Worm (Caenorhabditis elegans): ENCODE measurements around the gene D1053.2.

The D1053.2 gene

ce11 chrX:11720058-11720457, 7.9 kb upstream of the D1053.2 start:
- TF ChIP-seq unc-62 (GFP tag; optimal IDR thresholded peaks at IDR 0.05): no peak

ce11 chrX:11723781-11724201, 4.2 kb upstream of the D1053.2 start, which contains the start of gene D1053.4:
Gene D1053.4, minus strand, starts transcription at chrX:11723800.
- TF ChIP-seq unc-62 (GFP tag; optimal IDR thresholded peaks at IDR 0.05): no peak

DNA sequence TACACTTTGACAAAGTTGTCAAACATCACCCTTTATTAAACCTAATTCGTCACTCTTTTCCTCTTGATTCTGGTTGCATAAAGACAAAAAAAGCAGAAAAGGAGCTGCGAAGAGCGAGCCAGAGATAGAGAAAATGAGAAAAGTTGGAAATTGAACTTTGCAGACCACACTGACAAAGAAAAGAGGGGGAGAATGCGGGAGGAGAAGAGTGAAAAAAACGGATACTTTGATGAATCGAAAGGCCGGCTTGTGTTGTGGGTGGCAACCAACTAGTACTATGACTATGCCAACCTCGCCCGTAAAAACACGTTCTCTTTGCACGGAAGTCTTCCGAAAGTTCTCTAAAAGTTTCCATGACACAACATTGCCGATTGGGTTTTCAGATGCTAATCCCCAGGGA, 2.3 kb upstream of the D1053.2 start:
- no peak for TF ChIP-seq unc-62 (GFP tag; optimal IDR thresholded peaks at IDR 0.05)

DNA sequence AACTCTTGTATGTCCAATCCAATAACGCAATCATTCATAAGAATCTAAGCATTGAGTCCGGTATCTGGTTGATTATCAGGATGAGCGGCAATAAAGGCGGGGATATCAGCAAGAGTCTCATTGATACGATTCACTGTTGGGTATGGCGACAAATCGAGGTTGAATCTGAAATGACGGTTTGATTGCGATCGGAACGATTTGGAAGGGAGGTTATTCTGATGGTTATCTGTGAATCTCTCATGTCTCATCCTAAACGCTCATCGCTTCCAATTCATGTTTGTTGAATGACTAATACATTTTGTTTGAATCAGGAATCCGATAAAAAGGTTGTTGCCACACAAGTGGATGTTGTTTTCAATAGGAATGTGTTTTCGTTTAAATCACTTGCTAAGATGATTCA, 1.5 kb upstream of the D1053.2 start:
- TF ChIP-seq unc-62 (GFP tag; optimal IDR thresholded peaks at IDR 0.05): no peak

- TF ChIP-seq unc-62 (GFP tag; optimal IDR thresholded peaks at IDR 0.05): no peak
Observed at ce11 chrX:11732752-11733151, 4.8 kb downstream of the D1053.2 start.

DNA sequence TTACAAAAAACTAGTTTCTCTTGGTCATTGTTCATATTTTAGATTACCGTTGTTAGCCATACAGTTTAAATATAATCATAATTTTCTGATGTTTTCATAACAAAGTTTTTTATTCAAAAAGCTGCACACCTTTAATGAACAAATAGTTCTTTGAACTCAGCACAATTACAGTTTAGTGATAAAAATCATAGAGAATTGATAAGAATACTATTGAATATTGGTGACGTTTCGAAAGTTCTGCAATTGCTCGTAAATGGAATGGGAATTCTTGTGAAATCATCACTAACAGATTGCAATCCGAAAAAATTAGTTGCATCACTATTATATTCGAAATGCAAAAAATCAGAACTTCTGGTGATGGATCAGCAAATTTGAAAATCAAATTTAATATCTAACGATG, 6.2 kb downstream of the D1053.2 start:
- TF ChIP-seq unc-62 (GFP tag; optimal IDR thresholded peaks at IDR 0.05): no peak

- no peak for TF ChIP-seq unc-62 (GFP tag; optimal IDR thresholded peaks at IDR 0.05)
Observed at ce11 chrX:11737053-11737452, 9.1 kb downstream of the D1053.2 start, which contains the start of gene D1053.3. Gene D1053.3, minus strand, starts transcription at chrX:11737153.

DNA sequence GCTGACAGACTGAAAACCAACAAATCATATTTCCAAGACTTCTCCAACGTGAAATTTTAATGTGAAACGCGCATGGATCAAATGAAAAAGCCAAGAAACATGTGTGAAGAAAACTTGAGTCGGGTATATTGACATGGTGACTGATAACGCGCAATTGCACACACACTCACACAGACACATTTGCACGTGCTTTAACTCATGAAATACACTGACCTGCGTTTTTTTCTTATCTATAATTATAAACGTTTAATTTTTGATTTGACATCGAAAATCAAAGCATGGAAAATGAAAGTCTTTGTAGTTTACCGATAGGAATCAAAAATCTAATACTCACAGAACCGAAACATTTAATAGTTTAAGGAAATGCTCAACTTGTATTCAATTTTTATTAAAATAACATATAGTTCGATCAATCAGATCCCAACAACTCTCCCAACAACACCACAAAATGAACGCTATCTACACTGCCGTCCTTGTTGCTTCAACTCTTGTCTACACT, 10.7 kb downstream of the D1053.2 start, which contains the start of gene nspa-9:
TSS of gene nspa-9 (plus strand) at position 449 of the 499 bp plus-strand sequence.
- TF ChIP-seq unc-62 (GFP tag; optimal IDR thresholded peaks at IDR 0.05): no peak

ce11 chrX:11743723-11744122, 15.8 kb downstream of the D1053.2 start:
- no peak for TF ChIP-seq unc-62 (GFP tag; optimal IDR thresholded peaks at IDR 0.05)

DNA sequence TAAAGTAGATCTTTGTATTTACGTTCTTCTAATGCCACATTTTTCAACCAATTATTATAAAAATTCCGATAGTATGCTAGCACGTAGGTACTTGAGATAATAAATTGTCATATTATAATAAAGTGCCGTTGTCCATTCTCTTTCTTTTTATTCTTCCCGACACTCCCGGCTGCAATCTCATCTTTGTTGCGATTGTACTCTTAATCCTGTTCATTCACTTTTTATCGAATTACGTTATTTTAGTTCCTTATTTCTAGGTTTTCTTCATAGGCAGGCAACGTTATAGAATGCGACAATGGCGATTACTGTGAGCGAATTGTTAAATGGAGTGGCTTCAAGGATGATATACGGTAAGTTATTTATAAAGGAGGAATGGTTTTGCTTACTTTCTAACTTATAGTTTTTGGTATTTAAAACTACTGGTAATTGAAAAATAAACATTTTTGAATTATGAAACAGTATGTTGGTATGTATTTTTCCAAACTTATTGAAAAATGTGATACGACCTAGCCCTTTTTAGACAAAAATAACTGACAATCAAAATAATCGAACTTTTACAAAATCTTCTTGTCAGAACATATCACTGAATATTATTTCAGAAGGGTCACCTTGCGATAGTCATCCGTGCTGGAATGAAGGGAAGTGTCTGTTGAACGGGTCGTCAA, 18.0 kb downstream of the D1053.2 start, which contains the start of gene C40H5.2:
TSS of gene C40H5.2 (plus strand) at position 256 of the 665 bp plus-strand sequence.
- TF ChIP-seq unc-62 (GFP tag; optimal IDR thresholded peaks at IDR 0.05): no peak

- no peak for TF ChIP-seq unc-62 (GFP tag; optimal IDR thresholded peaks at IDR 0.05)
Observed at ce11 chrX:11752289-11752688, 24.3 kb downstream of the D1053.2 start.

ce11 chrX:11753155-11753554, 25.2 kb downstream of the D1053.2 start:
- TF ChIP-seq unc-62 (GFP tag; optimal IDR thresholded peaks at IDR 0.05): no peak

- no peak for TF ChIP-seq unc-62 (GFP tag; optimal IDR thresholded peaks at IDR 0.05)
Observed at ce11 chrX:11757666-11758065, 29.7 kb downstream of the D1053.2 start.

DNA sequence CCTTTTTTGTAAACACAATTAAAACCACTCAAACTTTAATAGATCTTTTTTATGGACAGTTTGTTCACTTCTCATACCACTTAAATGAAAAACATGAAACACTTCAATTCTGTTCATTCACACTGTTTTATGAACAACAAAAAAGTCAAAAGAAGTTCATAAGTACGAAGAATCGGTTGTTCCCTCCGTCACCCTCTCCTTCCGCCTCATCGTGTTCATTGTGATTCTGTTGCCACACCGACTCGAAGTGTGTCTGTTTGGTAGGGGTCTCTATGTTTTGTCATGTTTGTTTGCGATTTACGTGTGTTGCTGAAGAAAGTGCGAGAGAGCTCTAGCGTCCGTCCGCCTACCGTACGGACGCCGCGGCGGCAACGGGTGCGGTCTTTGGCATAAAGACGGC, 30.9 kb downstream of the D1053.2 start, which contains the start of gene lact-7:
TSS of gene lact-7 (plus strand) at position 301 of the 400 bp plus-strand sequence.
- TF ChIP-seq unc-62 (GFP tag; optimal IDR thresholded peaks at IDR 0.05): no peak

- no peak for TF ChIP-seq unc-62 (GFP tag; optimal IDR thresholded peaks at IDR 0.05)
Observed at ce11 chrX:11765860-11766259, 37.9 kb downstream of the D1053.2 start.

DNA sequence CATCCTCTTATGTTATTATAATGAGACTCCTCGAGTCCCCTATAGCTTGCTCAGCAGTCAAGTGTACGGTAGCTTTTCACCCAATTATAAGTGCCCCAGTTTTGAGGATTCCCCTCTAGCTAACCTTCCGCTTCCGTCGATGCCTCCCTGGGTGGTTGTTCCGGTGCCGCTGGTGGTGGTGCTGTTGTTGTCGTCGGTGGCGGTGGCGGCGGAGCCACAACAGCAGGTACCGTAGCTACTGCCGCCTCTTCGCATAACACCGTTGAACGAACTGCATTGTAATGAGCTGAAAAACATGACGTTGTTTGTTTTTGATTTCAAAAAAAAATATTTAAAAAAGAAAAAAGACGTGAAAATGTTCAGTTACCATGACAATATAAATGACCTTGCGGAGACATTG, 38.5 kb downstream of the D1053.2 start:
- no peak for TF ChIP-seq unc-62 (GFP tag; optimal IDR thresholded peaks at IDR 0.05)

- TF ChIP-seq unc-62 (GFP tag; optimal IDR thresholded peaks at IDR 0.05): no peak
Observed at ce11 chrX:11769278-11769677, 41.3 kb downstream of the D1053.2 start, which contains the start of gene ttx-3. Gene ttx-3, minus strand, starts transcription at chrX:11769378.
